Fruit fly (Drosophila melanogaster): ENCODE data around the gene Sodh2.

- TF ChIP-seq tj (GFP tag; optimal IDR thresholded peaks at IDR 0.05) (no peak), CG12768 (GFP tag; optimal IDR thresholded peaks at IDR 0.05) (no peak), CG14711 (tag; optimal IDR thresholded peaks at IDR 0.05) (no peak), CG33017 (tag; optimal IDR thresholded peaks at IDR 0.05) (no peak), CG1620 (GFP tag; optimal IDR thresholded peaks at IDR 0.05) (no peak), bab1 (GFP tag; optimal IDR thresholded peaks at IDR 0.05) (no peak), Mnt (GFP tag; optimal IDR thresholded peaks at IDR 0.05) (no peak), CG7045 (GFP tag; optimal IDR thresholded peaks at IDR 0.05) (no peak)
Measured at dm6 chr3R:10879219-10879618, 3.0 kb downstream of the Sodh2 start, which contains the start of gene CG14695.
